Worm (Caenorhabditis elegans): ENCODE data around the gene gcy-19.

DNA sequence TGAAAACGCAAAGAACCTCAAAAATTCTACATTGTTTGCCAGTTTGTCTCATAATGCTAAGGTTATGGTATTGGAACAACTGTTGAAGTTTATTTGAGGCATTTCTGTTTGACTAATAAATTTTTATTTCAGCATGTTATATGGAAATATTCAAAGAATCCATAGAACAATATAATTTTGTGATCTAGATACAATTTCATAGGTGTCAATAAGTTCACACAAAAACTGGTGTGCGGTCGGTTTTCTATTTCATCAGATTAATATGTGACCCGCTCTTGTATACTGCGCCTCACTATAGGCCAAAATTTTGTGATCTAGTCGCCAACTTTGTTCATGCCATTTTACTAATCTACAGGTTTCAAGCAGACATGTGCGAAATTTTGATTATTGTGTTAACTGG is 40.3 kb upstream of the gcy-19 start, which contains the start of gene btb-22:
- TF ChIP-seq ces-1 (GFP tag; optimal IDR thresholded peaks at IDR 0.05): no peak
- TF ChIP-seq sptf-1 (tag; optimal IDR thresholded peaks at IDR 0.05): no peak
- TF ChIP-seq cnd-1 (tag; optimal IDR thresholded peaks at IDR 0.05): no peak
- no peak for TF ChIP-seq elt-1 (tag; optimal IDR thresholded peaks at IDR 0.05; ENCODE audit: borderline replicate concordance, insufficient read depth)
- TF ChIP-seq unc-62 (GFP tag; optimal IDR thresholded peaks at IDR 0.05): no peak
- no peak for TF ChIP-seq nhr-237 (tag; optimal IDR thresholded peaks at IDR 0.05)
- TF ChIP-seq mep-1 (tag; optimal IDR thresholded peaks at IDR 0.05): no peak
- TF ChIP-seq blmp-1 (tag; optimal IDR thresholded peaks at IDR 0.05): no peak
- TF ChIP-seq elt-3 (tag; optimal IDR thresholded peaks at IDR 0.05): no peak
- no peak for TF ChIP-seq ceh-43 (GFP tag; optimal IDR thresholded peaks at IDR 0.05)
- no peak for TF ChIP-seq nhr-76 (tag; optimal IDR thresholded peaks at IDR 0.05)
- TF ChIP-seq unc-39 (tag; optimal IDR thresholded peaks at IDR 0.05): no peak

Data from whole organism, mixed stage, embryonic.